Worm (Caenorhabditis elegans) whole organism, midembryonic: ENCODE results near the gene W02B12.13.

Experiments
- T22C8.4 ChIP-seq: fragments of 200-800 bp; sonication (Bioruptor generic); IDR thresholded peaks from 2 replicates; pipeline ENCODE4 v1.3.6; 2022; ENCODE audit warnings: missing genetic modification characterization, missing compliant biosample characterization
- flt-1 ChIP-seq: fragments of 200-800 bp; sonication (Bioruptor generic); IDR thresholded peaks from 2 replicates; pipeline ENCODE4 v1.3.6; 2022; ENCODE audit warnings: missing genetic modification characterization, missing compliant biosample characterization
- klf-2 ChIP-seq: fragments of 200-800 bp; sonication (Bioruptor generic); conservative IDR thresholded peaks from 2 replicates; pipeline ENCODE4 v1.3.6; 2022; ENCODE audit warnings: missing genetic modification reagents, missing genetic modification characterization, missing compliant biosample characterization
- ref-1 ChIP-seq: fragments of 200-800 bp; sonication (Bioruptor generic); conservative IDR thresholded peaks from 2 replicates; pipeline ENCODE4 v1.3.6; 2022; ENCODE audit warnings: missing genetic modification reagents, missing genetic modification characterization, missing compliant biosample characterization
- tab-1 ChIP-seq: fragments of 200-800 bp; sonication (Bioruptor generic); IDR thresholded peaks from 2 replicates; pipeline ENCODE4 v1.3.6; 2022; ENCODE audit warnings: missing genetic modification characterization, missing compliant biosample characterization

- TF ChIP-seq tab-1: no peak
- no peak for TF ChIP-seq ref-1 (GFP tag; lab: Robert Waterston, UW)
- no peak for TF ChIP-seq T22C8.4 (GFP tag; lab: Robert Waterston, UW)
- no peak for TF ChIP-seq flt-1 (GFP tag; lab: Robert Waterston, UW)
- TF ChIP-seq klf-2: no peak
Measured at ce11 chrII:11424032-11424431, 21.0 kb upstream of the W02B12.13 start.
